Worm (Caenorhabditis elegans) whole organism, young adult: ENCODE measurements around the gene sec-24.1.

Experiments used
- Y53F4B.3 ChIP-seq: fragments of 200-800 bp; sonication (Bioruptor generic); IDR thresholded peaks from 2 replicates; pipeline ENCODE4 v1.3.6; 2022; ENCODE audit warnings: missing genetic modification reagents, missing genetic modification characterization, missing compliant biosample characterization
- Y67H2A.10 ChIP-seq: fragments of 200-800 bp; sonication (Bioruptor generic); conservative IDR thresholded peaks from 2 replicates; pipeline ENCODE4 v1.3.6; 2022; ENCODE audit warnings: missing genetic modification reagents, missing genetic modification characterization, missing compliant biosample characterization
- ama-1 ChIP-seq, 3 experiments: fragments of 150-350 bp in 1 of 3; sonication (generic microtip) in 2 of 3; optimal IDR thresholded peaks; 2 replicates each; lab custom pipeline; 2014 to 2018; ENCODE audit warnings: missing biosample characterization in 2 of 3, missing genetic modification characterization in 2 of 3, missing genetic modification reagents in 2 of 3
- egl-44 ChIP-seq: fragments of 200-800 bp; sonication (Bioruptor generic); IDR thresholded peaks from 2 replicates; pipeline ENCODE4 v1.3.6; 2022; ENCODE audit warnings: missing genetic modification reagents, missing genetic modification characterization, missing compliant biosample characterization
- nfya-1 ChIP-seq: sonication (generic microtip); optimal IDR thresholded peaks from 2 replicates; lab custom pipeline; 2017; ENCODE audit warnings: antibody characterized with exemption, missing compliant biosample characterization, missing genetic modification characterization, borderline replicate concordance; ENCODE audit not compliant: insufficient read depth
- unc-62 ChIP-seq: fragments of 150-350 bp; optimal IDR thresholded peaks from 2 replicates; lab custom pipeline; 2014; ENCODE audit warnings: missing biosample characterization, missing genetic modification reagents, missing genetic modification characterization
- ztf-25 ChIP-seq: fragments of 200-800 bp; sonication (Bioruptor generic); IDR thresholded peaks from 2 replicates; pipeline ENCODE4 v1.3.6; 2022; ENCODE audit warnings: missing genetic modification reagents, missing genetic modification characterization, missing compliant biosample characterization

- TF ChIP-seq unc-62 (GFP tag; lab: Kevin White, UChicago), result no peak
- no peak for TF ChIP-seq ama-1 (optimal IDR thresholded peaks at IDR 0.05; lab: Kevin White, UChicago)
- no peak for TF ChIP-seq ama-1 (GFP tag; optimal IDR thresholded peaks at IDR 0.05; lab: Kevin White, UChicago)
- no peak for TF ChIP-seq ztf-25 (GFP tag; lab: Robert Waterston, UW)
- no peak for TF ChIP-seq Y53F4B.3 (GFP tag; lab: Robert Waterston, UW)
- TF ChIP-seq egl-44 (GFP tag; lab: Robert Waterston, UW), result no peak
- TF ChIP-seq Y67H2A.10 (GFP tag; lab: Robert Waterston, UW), result no peak
- no peak for TF ChIP-seq nfya-1 (tag; lab: Kevin White, UChicago)
Measured at ce11 chrIV:11586484-11586883, 20.5 kb upstream of the sec-24.1 start.
